Fruit fly (Drosophila melanogaster) whole organism, adult: ENCODE results near the gene CG43249.

Experiments used
- CG12768 ChIP-seq: fragments of 200-800 bp; sonication (Bioruptor generic); optimal IDR thresholded peaks from 2 replicates; lab custom pipeline; 2017; ENCODE audit warnings: missing biosample characterization, missing genetic modification characterization, mild to moderate bottlenecking, moderate library complexity, missing genetic modification reagents
- Clk ChIP-seq: fragments of 200-800 bp; sonication (Bioruptor generic); optimal IDR thresholded peaks from 2 replicates; lab custom pipeline; 2017; ENCODE audit warnings: missing biosample characterization, missing genetic modification characterization
- Crg-1 ChIP-seq: fragments of 200-800 bp; sonication (Bioruptor generic); optimal IDR thresholded peaks from 2 replicates; lab custom pipeline; 2016; ENCODE audit warnings: missing biosample characterization, missing genetic modification characterization
- Mnt ChIP-seq: fragments of 200-800 bp; sonication (Bioruptor generic); optimal IDR thresholded peaks from 2 replicates; lab custom pipeline; 2016; ENCODE audit warnings: missing biosample characterization, mild to moderate bottlenecking, missing genetic modification characterization
- bab1 ChIP-seq: fragments of 200-800 bp; sonication (Bioruptor generic); optimal IDR thresholded peaks from 3 replicates; lab custom pipeline; 2019; ENCODE audit warnings: missing biosample characterization, mild to moderate bottlenecking, missing genetic modification characterization, moderate library complexity
- cnc ChIP-seq, 2 experiments: fragments of >200 bp; optimal IDR thresholded peaks; 2 replicates each; lab custom pipeline; 2017
- kay ChIP-seq: fragments of 200-800 bp; sonication (Bioruptor generic); peaks from one replicate; lab custom pipeline; 2016; ENCODE audit warnings: missing biosample characterization, missing genetic modification characterization, borderline replicate concordance
- ovo ChIP-seq: fragments of 200-800 bp; sonication (Bioruptor generic); optimal IDR thresholded peaks from 2 replicates; lab custom pipeline; 2016; ENCODE audit warnings: missing biosample characterization, missing genetic modification characterization
- pad ChIP-seq: fragments of 200-800 bp; sonication (Bioruptor generic); optimal IDR thresholded peaks from 3 replicates; lab custom pipeline; 2017; ENCODE audit warnings: missing biosample characterization, missing genetic modification characterization, mild to moderate bottlenecking, moderate library complexity, missing genetic modification reagents

DNA sequence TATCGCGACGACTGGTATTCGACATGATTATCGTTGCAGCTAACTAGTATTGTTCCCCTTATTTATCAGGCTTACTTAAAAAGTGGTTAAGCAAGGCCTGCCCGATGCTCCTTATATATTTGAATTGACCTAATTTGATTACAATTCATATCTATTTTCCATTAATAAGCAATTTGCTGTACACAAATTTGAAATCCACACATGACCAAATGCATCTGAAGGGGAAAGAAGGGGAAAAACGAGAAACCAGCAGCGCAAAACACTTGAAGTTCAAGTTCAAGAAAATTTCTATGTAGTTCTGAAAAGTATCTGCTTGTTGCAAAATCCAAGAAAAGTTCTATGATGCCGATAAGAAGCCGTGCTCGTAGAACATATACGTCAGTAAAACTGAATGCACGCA, 22.6 kb downstream of the CG43249 start, which contains the start of the genes CG13040 and CG13039:
- TF ChIP-seq bab1 (GFP tag; lab: Kevin White, UChicago) (no peak), Clk (GFP tag; lab: Kevin White, UChicago) (no peak), ovo (GFP tag; lab: Kevin White, UChicago) (no peak), pad (GFP tag; lab: Kevin White, UChicago) (no peak), CG12768 (GFP tag; lab: Kevin White, UChicago) (no peak), Crg-1 (no peak), Mnt (GFP tag; lab: Kevin White, UChicago) (no peak), kay (GFP tag; lab: Kevin White, UChicago) (no peak), cnc (optimal IDR thresholded peaks at IDR 0.05; lab: Kevin White, UChicago) (no peak)
